Worm (Caenorhabditis elegans) whole organism, late embryonic: ENCODE results near the gene F12A10.9.

ENCODE experiments used
- C38D4.7 ChIP-seq: fragments of 200-800 bp; sonication (Bioruptor generic); optimal IDR thresholded peaks from 2 replicates; lab custom pipeline; 2018; ENCODE audit warnings: mild to moderate bottlenecking, missing genetic modification characterization, moderate library complexity, missing compliant biosample characterization
- F13H6.1 ChIP-seq: sonication (generic microtip); optimal IDR thresholded peaks from 2 replicates; lab custom pipeline; 2016; ENCODE audit warnings: missing genetic modification characterization, missing compliant biosample characterization
- K02D7.2 ChIP-seq: sonication (generic microtip); optimal IDR thresholded peaks from 2 replicates; lab custom pipeline; 2017; ENCODE audit warnings: mild to moderate bottlenecking, missing genetic modification characterization, missing compliant biosample characterization
- T23F11.4 ChIP-seq: fragments of 200-800 bp; sonication (Bioruptor generic); optimal IDR thresholded peaks from 2 replicates; lab custom pipeline; 2018; ENCODE audit warnings: mild to moderate bottlenecking, missing genetic modification characterization, missing compliant biosample characterization
- Y22D7AL.16 ChIP-seq: sonication (generic microtip); optimal IDR thresholded peaks from 2 replicates; lab custom pipeline; 2016; ENCODE audit warnings: missing genetic modification characterization, missing compliant biosample characterization
- ama-1 ChIP-seq: fragments of 150-350 bp; optimal IDR thresholded peaks from 2 replicates; lab custom pipeline; 2014
- ceh-18 ChIP-seq: sonication (generic microtip); optimal IDR thresholded peaks from 2 replicates; lab custom pipeline; 2016; ENCODE audit warnings: missing genetic modification characterization, missing compliant biosample characterization
- ceh-22 ChIP-seq: sonication (generic microtip); optimal IDR thresholded peaks from 2 replicates; lab custom pipeline; 2017; ENCODE audit warnings: missing biosample characterization, missing genetic modification characterization
- ceh-24 ChIP-seq: sonication (generic microtip); optimal IDR thresholded peaks from 2 replicates; lab custom pipeline; 2016; ENCODE audit warnings: mild to moderate bottlenecking, missing genetic modification characterization, missing compliant biosample characterization
- ceh-30 ChIP-seq: fragments of 150-350 bp; optimal IDR thresholded peaks from 2 replicates; lab custom pipeline; 2014; ENCODE audit warnings: missing biosample characterization, missing genetic modification characterization
- ceh-31 ChIP-seq: sonication (generic microtip); optimal IDR thresholded peaks from 2 replicates; lab custom pipeline; 2016; ENCODE audit warnings: missing genetic modification characterization, missing compliant biosample characterization
- ceh-34 ChIP-seq: sonication (generic microtip); optimal IDR thresholded peaks from 2 replicates; lab custom pipeline; 2016; ENCODE audit warnings: mild to moderate bottlenecking, missing genetic modification characterization, missing compliant biosample characterization
- ceh-6 ChIP-seq: fragments of 200-800 bp; sonication (Bioruptor generic); optimal IDR thresholded peaks from 2 replicates; lab custom pipeline; 2018; ENCODE audit warnings: mild to moderate bottlenecking, missing genetic modification characterization, missing compliant biosample characterization
- ceh-9 ChIP-seq: sonication (generic microtip); optimal IDR thresholded peaks from 2 replicates; lab custom pipeline; 2016; ENCODE audit warnings: mild to moderate bottlenecking, missing genetic modification characterization, inconsistent platforms, missing compliant biosample characterization
- dmd-4 ChIP-seq: sonication (generic microtip); optimal IDR thresholded peaks from 2 replicates; lab custom pipeline; 2016; ENCODE audit warnings: borderline replicate concordance, missing genetic modification characterization, missing compliant biosample characterization
- fax-1 ChIP-seq: sonication (generic microtip); optimal IDR thresholded peaks from 2 replicates; lab custom pipeline; 2016; ENCODE audit warnings: missing genotype, missing genetic modification characterization, missing compliant biosample characterization
- fkh-10 ChIP-seq: fragments of 150-350 bp; optimal IDR thresholded peaks from 2 replicates; lab custom pipeline; 2014; ENCODE audit warnings: missing biosample characterization, missing genetic modification reagents, missing genetic modification characterization
- hlh-15 ChIP-seq: sonication (generic microtip); optimal IDR thresholded peaks from 2 replicates; lab custom pipeline; 2016; ENCODE audit warnings: missing genetic modification characterization, missing compliant biosample characterization
- hlh-6 ChIP-seq: sonication (generic microtip); optimal IDR thresholded peaks from 2 replicates; lab custom pipeline; 2016; ENCODE audit warnings: missing genotype, missing genetic modification characterization, missing compliant biosample characterization
- madf-2 ChIP-seq: sonication (generic microtip); optimal IDR thresholded peaks from 2 replicates; lab custom pipeline; 2017; ENCODE audit warnings: missing genetic modification characterization, missing compliant biosample characterization
- mec-3 ChIP-seq: sonication (generic microtip); optimal IDR thresholded peaks from 2 replicates; lab custom pipeline; 2016; ENCODE audit warnings: borderline replicate concordance, missing genetic modification characterization, missing compliant biosample characterization
- nhr-11 ChIP-seq: fragments of 150-350 bp; optimal IDR thresholded peaks from 2 replicates; lab custom pipeline; 2014; ENCODE audit warnings: missing biosample characterization, missing genetic modification characterization
- nhr-232 ChIP-seq: sonication (generic microtip); optimal IDR thresholded peaks from 2 replicates; lab custom pipeline; 2016; ENCODE audit warnings: missing genetic modification characterization, missing compliant biosample characterization
- odd-2 ChIP-seq: sonication (generic microtip); optimal IDR thresholded peaks from 2 replicates; lab custom pipeline; 2017; ENCODE audit warnings: antibody characterized with exemption, mild to moderate bottlenecking, missing genetic modification characterization, missing compliant biosample characterization
- pax-1 ChIP-seq: fragments of 150-350 bp; optimal IDR thresholded peaks from 2 replicates; lab custom pipeline; 2014; ENCODE audit warnings: missing biosample characterization, missing genetic modification characterization
- pha-2 ChIP-seq: sonication (generic microtip); optimal IDR thresholded peaks from 2 replicates; lab custom pipeline; 2017; ENCODE audit warnings: mild to moderate bottlenecking, missing genetic modification characterization, missing compliant biosample characterization
- pha-4 ChIP-seq: fragments of 150-350 bp; optimal IDR thresholded peaks from 2 replicates; lab custom pipeline; 2018; ENCODE audit warnings: missing biosample characterization, missing genetic modification reagents, missing genetic modification characterization
- pqm-1 ChIP-seq: sonication (generic microtip); optimal IDR thresholded peaks from 2 replicates; lab custom pipeline; 2016; ENCODE audit warnings: missing genetic modification characterization, missing compliant biosample characterization
- ref-2 ChIP-seq: sonication (generic microtip); optimal IDR thresholded peaks from 2 replicates; lab custom pipeline; 2016; ENCODE audit warnings: missing genetic modification characterization, missing compliant biosample characterization
- rnt-1 ChIP-seq: sonication (generic microtip); optimal IDR thresholded peaks from 2 replicates; lab custom pipeline; 2016; ENCODE audit warnings: missing genetic modification characterization, missing compliant biosample characterization
- sox-2 ChIP-seq: fragments of 200-800 bp; sonication (Bioruptor generic); IDR thresholded peaks from 2 replicates; pipeline ENCODE4 v1.3.6; 2022; ENCODE audit warnings: missing genetic modification reagents, missing genetic modification characterization, missing compliant biosample characterization
- sox-4 ChIP-seq: sonication (generic microtip); optimal IDR thresholded peaks from 2 replicates; lab custom pipeline; 2017; ENCODE audit warnings: mild to moderate bottlenecking, missing genetic modification characterization, inconsistent platforms, missing compliant biosample characterization
- syd-9 ChIP-seq: sonication (generic microtip); optimal IDR thresholded peaks from 2 replicates; lab custom pipeline; 2016; ENCODE audit warnings: mild to moderate bottlenecking, missing genetic modification characterization, moderate library complexity, missing compliant biosample characterization
- tbx-2 ChIP-seq: sonication (generic microtip); optimal IDR thresholded peaks from 2 replicates; lab custom pipeline; 2016; ENCODE audit warnings: missing genetic modification characterization, missing compliant biosample characterization
- ttx-3 ChIP-seq: sonication (generic microtip); optimal IDR thresholded peaks from 2 replicates; lab custom pipeline; 2016; ENCODE audit warnings: missing genetic modification reagents, missing genetic modification characterization, missing compliant biosample characterization
- unc-3 ChIP-seq, 2 experiments: fragments of 200-800 bp in 1 of 2; sonication (Bioruptor generic) in 1 of 2; sonication (generic microtip) in 1 of 2; conservative IDR thresholded peaks in 1 of 2; optimal IDR thresholded peaks in 1 of 2; 2 replicates each; pipeline versions ENCODE4 v1.3.6 to Lab custom; 2016 to 2022; ENCODE audit warnings: missing compliant biosample characterization in 2 of 2, missing genetic modification characterization in 2 of 2, missing genetic modification reagents in 1 of 2
- zip-5 ChIP-seq: sonication (generic microtip); optimal IDR thresholded peaks from 2 replicates; lab custom pipeline; 2016; ENCODE audit warnings: missing genetic modification characterization, missing compliant biosample characterization
- ztf-16 ChIP-seq: sonication (generic microtip); optimal IDR thresholded peaks from 2 replicates; lab custom pipeline; 2017; ENCODE audit warnings: missing genetic modification characterization, missing compliant biosample characterization

The F12A10.9 gene

ce11 chrII:5543476-5544144 lies 45.1 kb downstream of the F12A10.9 start (continued):
- TF ChIP-seq rnt-1 (tag; lab: Kevin White, UChicago) (peak; percentile 78), hlh-6 (tag; lab: Kevin White, UChicago) (peak; percentile 48), dmd-4 (tag; lab: Kevin White, UChicago) (no peak), pax-1 (peak; percentile 59), C38D4.7 (GFP tag; lab: Kevin White, UChicago) (peak; percentile 70), pha-4 (no peak), ztf-16 (tag; lab: Kevin White, UChicago) (peak; percentile 77), F13H6.1 (tag; lab: Kevin White, UChicago) (peak; percentile 44), ttx-3 (peak; percentile 66), pha-2 (peak; percentile 80), mec-3 (no peak), ceh-31 (peak; percentile 91), nhr-11 (tag; lab: Kevin White, UChicago) (peak; percentile 75), fkh-10 (GFP tag; lab: Kevin White, UChicago) (peak; percentile 84), ref-2 (peak; percentile 82), tbx-2 (tag; lab: Kevin White, UChicago) (peak; percentile 95), syd-9 (tag; lab: Kevin White, UChicago) (peak; percentile 65), Y22D7AL.16 (tag; lab: Kevin White, UChicago) (peak; percentile 58)

- TF ChIP-seq Y22D7AL.16 (tag; lab: Kevin White, UChicago) (no peak), ztf-16 (tag; lab: Kevin White, UChicago) (no peak), F13H6.1 (tag; lab: Kevin White, UChicago) (no peak), fax-1 (no peak), pqm-1 (tag; lab: Kevin White, UChicago) (no peak), K02D7.2 (no peak), rnt-1 (tag; lab: Kevin White, UChicago) (no peak), fkh-10 (GFP tag; lab: Kevin White, UChicago) (no peak), nhr-232 (tag; lab: Kevin White, UChicago) (no peak)
These were observed 45.6 kb downstream of the F12A10.9 start for ce11 chrII:5544145-5544515.

- no peak for TF ChIP-seq ceh-24
- no peak for TF ChIP-seq ceh-6 (GFP tag; lab: Kevin White, UChicago)
- TF ChIP-seq fax-1: no peak
- no peak for TF ChIP-seq sox-4 (tag; lab: Kevin White, UChicago)
- no peak for TF ChIP-seq nhr-11 (tag; lab: Kevin White, UChicago)
- TF ChIP-seq pax-1: no peak
- no peak for TF ChIP-seq ceh-18
- TF ChIP-seq ceh-22 (tag; lab: Kevin White, UChicago): no peak
- TF ChIP-seq odd-2 (tag; lab: Kevin White, UChicago): no peak
- TF ChIP-seq ceh-31: no peak
- TF ChIP-seq Y22D7AL.16 (tag; lab: Kevin White, UChicago): no peak
- no peak for TF ChIP-seq sox-2
- TF ChIP-seq ceh-9: no peak
- TF ChIP-seq fkh-10 (GFP tag; lab: Kevin White, UChicago): no peak
- TF ChIP-seq ztf-16 (tag; lab: Kevin White, UChicago): no peak
- no peak for TF ChIP-seq zip-5 (tag; lab: Kevin White, UChicago)
- no peak for TF ChIP-seq ama-1 (lab: Kevin White, UChicago)
These were observed 46.3 kb downstream of the F12A10.9 start, which contains the start of gene ins-13 for ce11 chrII:5544764-5545163. Gene ins-13, minus strand, starts transcription at chrII:5544864.

- TF ChIP-seq ceh-30: no peak
- TF ChIP-seq madf-2 (tag; lab: Kevin White, UChicago): no peak
- TF ChIP-seq T23F11.4: no peak
- TF ChIP-seq sox-2: no peak
- no peak for TF ChIP-seq fax-1
- TF ChIP-seq unc-3 (GFP tag; conservative IDR thresholded peaks at IDR 0.05; lab: Robert Waterston, UW): no peak
- TF ChIP-seq unc-3 (tag; optimal IDR thresholded peaks at IDR 0.05; lab: Kevin White, UChicago): no peak
- no peak for TF ChIP-seq pha-2
- TF ChIP-seq pax-1: no peak
- no peak for TF ChIP-seq ceh-9
- TF ChIP-seq F13H6.1 (tag; lab: Kevin White, UChicago): no peak
- TF ChIP-seq ceh-6 (GFP tag; lab: Kevin White, UChicago): no peak
- no peak for TF ChIP-seq ceh-34 (tag; lab: Kevin White, UChicago)
- TF ChIP-seq hlh-15 (tag; lab: Kevin White, UChicago): no peak
- TF ChIP-seq ceh-22 (tag; lab: Kevin White, UChicago): no peak
These were observed 49.0 kb downstream of the F12A10.9 start, which contains the start of gene acdh-2 for ce11 chrII:5547442-5547894. Gene acdh-2, minus strand, starts transcription at chrII:5547492.
